Fruit fly (Drosophila melanogaster): ENCODE data around the gene Dhrs4.

Dhrs4 gene

DNA sequence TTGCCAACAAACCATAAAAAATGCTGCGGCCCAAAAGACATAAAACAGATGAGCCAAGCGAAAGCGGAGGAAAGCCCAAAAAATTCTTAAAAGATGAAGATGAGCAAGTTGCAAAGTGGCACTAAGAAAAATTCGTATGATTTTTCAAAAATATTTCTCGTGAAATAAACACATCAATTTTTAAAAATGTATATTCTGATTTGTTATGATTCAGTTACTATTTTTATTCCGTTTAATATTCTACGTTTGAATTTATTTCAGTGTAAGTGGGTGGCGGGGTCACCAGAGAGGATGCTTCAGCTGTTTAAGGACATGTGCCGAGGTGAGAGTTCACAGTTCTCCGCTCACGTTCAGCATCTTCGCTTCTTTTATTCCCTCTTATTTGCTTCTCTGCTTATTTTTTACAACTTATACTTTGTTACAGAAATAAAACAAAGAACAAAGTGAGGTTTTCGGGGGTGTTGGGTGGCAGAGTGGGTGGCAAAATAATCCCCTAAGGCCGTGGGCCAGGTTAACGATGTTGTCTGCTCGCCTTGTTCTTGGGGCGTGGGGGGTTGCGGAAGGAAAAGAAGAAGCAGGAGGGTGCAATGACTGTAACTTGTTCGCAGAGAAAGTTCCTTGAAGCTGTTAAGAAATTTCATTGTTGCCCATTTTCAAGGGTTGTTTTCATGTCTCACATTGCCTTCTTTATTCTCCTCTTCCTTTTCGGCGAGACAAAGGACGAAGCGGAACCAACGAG, 41.0 kb upstream of the Dhrs4 start:
- TF ChIP-seq slp2 (GFP tag; optimal IDR thresholded peaks at IDR 0.05) (no peak), ap (GFP tag; IDR thresholded peaks at IDR 0.05) (no peak), sim (GFP tag; IDR thresholded peaks at IDR 0.05) (no peak; the same call in 1 of the 2 replicates), CG2678 (tag; optimal IDR thresholded peaks at IDR 0.05) (peak; percentile 72), bowl (GFP tag; IDR thresholded peaks at IDR 0.05) (no peak), grau (tag; optimal IDR thresholded peaks at IDR 0.05) (peak; percentile 60), jumu (GFP tag; optimal IDR thresholded peaks at IDR 0.05) (peak; percentile 20), Tbp (GFP tag; optimal IDR thresholded peaks at IDR 0.05) (no peak), gsb-n (tag; optimal IDR thresholded peaks at IDR 0.05) (peak; percentile 3), bsh (GFP tag; optimal IDR thresholded peaks at IDR 0.05) (peak in 1 of 2 experiments; percentile 52), Fer2 (tag; optimal IDR thresholded peaks at IDR 0.05) (no peak), CG10979 (tag; optimal IDR thresholded peaks at IDR 0.05) (peak; percentile 41), peb (GFP tag; IDR thresholded peaks at IDR 0.05) (no peak), CG6765 (GFP tag; optimal IDR thresholded peaks at IDR 0.05) (no peak), CG10462 (GFP tag; optimal IDR thresholded peaks at IDR 0.05) (no peak), CG12769 (tag; optimal IDR thresholded peaks at IDR 0.05) (peak; percentile 50), CrebB (tag; optimal IDR thresholded peaks at IDR 0.05) (peak; percentile 11), Fer1 (GFP tag; optimal IDR thresholded peaks at IDR 0.05) (peak; percentile 78), gcm (GFP tag; optimal IDR thresholded peaks at IDR 0.05) (no peak), NC2α (GFP tag; optimal IDR thresholded peaks at IDR 0.05) (no peak), CG10654 (GFP tag; optimal IDR thresholded peaks at IDR 0.05) (no peak), CG14860 (GFP tag; IDR thresholded peaks at IDR 0.05; ENCODE audit: partially characterized antibody) (no peak), Bgb (GFP tag; IDR thresholded peaks at IDR 0.05; ENCODE audit: partially characterized antibody) (no peak), CG7556 (GFP tag; optimal IDR thresholded peaks at IDR 0.05) (peak; percentile 63), z (GFP tag; IDR thresholded peaks at IDR 0.05) (no peak), CG13287 (GFP tag; IDR thresholded peaks at IDR 0.05; ENCODE audit: partially characterized antibody) (no peak), CG9817 (tag; optimal IDR thresholded peaks at IDR 0.05) (peak; percentile 28), Abd-B (GFP tag; optimal IDR thresholded peaks at IDR 0.05) (no peak), fd96Cb (tag; optimal IDR thresholded peaks at IDR 0.05) (peak; percentile 30), Rx (GFP tag; IDR thresholded peaks at IDR 0.05) (peak; percentile 20; the same call in 1 of the 2 replicates), CG1529 (GFP tag; optimal IDR thresholded peaks at IDR 0.05) (no peak), CG17359 (tag; optimal IDR thresholded peaks at IDR 0.05) (peak; percentile 58), D (optimal IDR thresholded peaks at IDR 0.05) (no peak), D (GFP tag; optimal IDR thresholded peaks at IDR 0.05) (no peak), CG7271 (tag; optimal IDR thresholded peaks at IDR 0.05) (no peak), run (tag; optimal IDR thresholded peaks at IDR 0.05) (no peak), CG15514 (GFP tag; optimal IDR thresholded peaks at IDR 0.05) (peak; percentile 17), Side (GFP tag; optimal IDR thresholded peaks at IDR 0.05) (no peak), chn (GFP tag; optimal IDR thresholded peaks at IDR 0.05) (peak; percentile 2), ase (GFP tag; IDR thresholded peaks at IDR 0.05) (no peak), CG1602 (GFP tag; optimal IDR thresholded peaks at IDR 0.05) (no peak), C15 (GFP tag; IDR thresholded peaks at IDR 0.05) (no peak), MTF-1 (GFP tag; optimal IDR thresholded peaks at IDR 0.05; ENCODE audit: borderline replicate concordance) (no peak), CG17802 (tag; optimal IDR thresholded peaks at IDR 0.05) (no peak), her (GFP tag; optimal IDR thresholded peaks at IDR 0.05) (no peak), zen2 (GFP tag; IDR thresholded peaks at IDR 0.05; ENCODE audit: partially characterized antibody) (no peak), Doc3 (GFP tag; IDR thresholded peaks at IDR 0.05; ENCODE audit: partially characterized antibody) (no peak), trh (GFP tag; optimal IDR thresholded peaks at IDR 0.05) (no peak), CG32532 (GFP tag; IDR thresholded peaks at IDR 0.05) (peak; percentile 41; the same call in 1 of the 2 replicates)
